Worm (Caenorhabditis elegans) whole organism, early embryonic: Measurements from ENCODE around the gene C25H3.3.

Source experiments
- B0310.2 ChIP-seq: sonication (generic microtip); optimal IDR thresholded peaks from 2 replicates; lab custom pipeline; 2016; ENCODE audit warnings: mild to moderate bottlenecking, missing genetic modification characterization, missing compliant biosample characterization
- F13C5.2 ChIP-seq: sonication (generic microtip); optimal IDR thresholded peaks from 2 replicates; lab custom pipeline; 2017; ENCODE audit warnings: mild to moderate bottlenecking, missing genetic modification characterization, inconsistent platforms, missing compliant biosample characterization
- aly-1 ChIP-seq: sonication (generic microtip); optimal IDR thresholded peaks from 2 replicates; lab custom pipeline; 2016; ENCODE audit warnings: missing genetic modification characterization, missing compliant biosample characterization
- ama-1 ChIP-seq: fragments of 150-350 bp; optimal IDR thresholded peaks from 2 replicates; lab custom pipeline; 2014
- ceh-36 ChIP-seq: sonication (generic microtip); optimal IDR thresholded peaks from 2 replicates; lab custom pipeline; 2016; ENCODE audit warnings: missing genetic modification characterization, inconsistent platforms, missing compliant biosample characterization
- flt-1 ChIP-seq: fragments of 200-800 bp; sonication (Bioruptor generic); IDR thresholded peaks from 2 replicates; pipeline ENCODE4 v1.3.6; 2022; ENCODE audit warnings: missing genetic modification characterization, missing compliant biosample characterization
- hmbx-1 ChIP-seq: sonication (generic microtip); optimal IDR thresholded peaks from 2 replicates; lab custom pipeline; 2016; ENCODE audit warnings: mild to moderate bottlenecking, missing genetic modification characterization, missing compliant biosample characterization
- hnd-1 ChIP-seq: sonication (generic microtip); optimal IDR thresholded peaks from 2 replicates; lab custom pipeline; 2016; ENCODE audit warnings: missing genetic modification characterization, missing compliant biosample characterization
- pes-1 ChIP-seq: fragments of 200-800 bp; sonication (Bioruptor generic); IDR thresholded peaks from 2 replicates; pipeline ENCODE4 v1.3.6; 2022; ENCODE audit warnings: missing genetic modification reagents, missing genetic modification characterization, missing compliant biosample characterization
- sea-1 ChIP-seq: fragments of 200-800 bp; sonication (Bioruptor generic); conservative IDR thresholded peaks from 2 replicates; pipeline ENCODE4 v1.3.6; 2022; ENCODE audit warnings: missing genetic modification characterization, missing compliant biosample characterization
- tbx-11 ChIP-seq: fragments of 200-800 bp; sonication (Bioruptor generic); IDR thresholded peaks from 2 replicates; pipeline ENCODE4 v1.3.6; 2022; ENCODE audit warnings: missing genetic modification characterization, missing compliant biosample characterization
- tbx-37 ChIP-seq: fragments of 200-800 bp; sonication (Bioruptor generic); conservative IDR thresholded peaks from 2 replicates; pipeline ENCODE4 v1.3.6; 2022; ENCODE audit warnings: missing genetic modification reagents, missing genetic modification characterization, missing compliant biosample characterization
- tra-4 ChIP-seq: sonication (generic microtip); optimal IDR thresholded peaks from 2 replicates; lab custom pipeline; 2017; ENCODE audit warnings: missing genetic modification characterization, missing compliant biosample characterization

- TF ChIP-seq aly-1 (tag; lab: Kevin White, UChicago) (no peak), ama-1 (no peak), F13C5.2 (tag; lab: Kevin White, UChicago) (no peak), hnd-1 (tag; lab: Kevin White, UChicago) (no peak), flt-1 (GFP tag; lab: Robert Waterston, UW) (no peak), ceh-36 (tag; lab: Kevin White, UChicago) (no peak), sea-1 (no peak), pes-1 (no peak), tbx-37 (GFP tag; lab: Robert Waterston, UW) (no peak), tra-4 (tag; lab: Kevin White, UChicago) (no peak), tbx-11 (GFP tag; lab: Robert Waterston, UW) (no peak), hmbx-1 (no peak), B0310.2 (tag; lab: Kevin White, UChicago) (no peak)
These were observed 16.8 kb downstream of the C25H3.3 start for ce11 chrII:5710835-5711234.
